Fruit fly (Drosophila melanogaster) whole organism, wandering third instar larva: ENCODE data around the gene CG15141.

ENCODE experiments used
- Abd-B ChIP-seq: fragments of >200 bp; optimal IDR thresholded peaks from 2 replicates; lab custom pipeline; 2017; ENCODE audit warnings: missing biosample characterization, missing genetic modification characterization
- CG32264 ChIP-seq: fragments of 200-800 bp; sonication (Bioruptor generic); optimal IDR thresholded peaks from 2 replicates; lab custom pipeline; 2016; ENCODE audit warnings: missing biosample characterization, missing genetic modification characterization
- CG9705 ChIP-seq: fragments of 200-800 bp; sonication (Bioruptor generic); optimal IDR thresholded peaks from 2 replicates; lab custom pipeline; 2018; ENCODE audit warnings: missing biosample characterization, mild to moderate bottlenecking, missing genetic modification characterization
- CrebA ChIP-seq: fragments of 200-800 bp; sonication (Bioruptor generic); optimal IDR thresholded peaks from 2 replicates; lab custom pipeline; 2016; ENCODE audit warnings: missing biosample characterization, mild to moderate bottlenecking, missing genetic modification characterization, borderline replicate concordance
- Dfd ChIP-seq: fragments of >200 bp; optimal IDR thresholded peaks from 2 replicates; lab custom pipeline; 2017; ENCODE audit warnings: missing biosample characterization, missing genetic modification characterization
- Dif ChIP-seq: fragments of 200-275, 200-300 bp; sonication (Bioruptor generic); optimal IDR thresholded peaks from 2 replicates; lab custom pipeline; 2018; ENCODE audit warnings: missing biosample characterization, missing genetic modification characterization; ENCODE audit not compliant: partially characterized antibody
- GATAd ChIP-seq: sonication (Bioruptor generic); optimal IDR thresholded peaks from 2 replicates; lab custom pipeline; 2016; ENCODE audit warnings: missing biosample characterization, missing genetic modification characterization
- HLH106 ChIP-seq: fragments of 200-800 bp; optimal IDR thresholded peaks from 3 replicates; lab custom pipeline; 2019; ENCODE audit warnings: missing biosample characterization, mild to moderate bottlenecking, missing genetic modification characterization, moderate library complexity
- Hnf4 ChIP-seq: fragments of 200-800 bp; sonication (Bioruptor generic); optimal IDR thresholded peaks from 2 replicates; lab custom pipeline; 2016; ENCODE audit warnings: missing biosample characterization, mild to moderate bottlenecking, missing genetic modification characterization
- Hr78 ChIP-seq: fragments of >200 bp; optimal IDR thresholded peaks from 2 replicates; lab custom pipeline; 2017; ENCODE audit warnings: missing biosample characterization, missing genetic modification characterization
- Hr83 ChIP-seq: fragments of 200-300 bp; sonication (Bioruptor generic); optimal IDR thresholded peaks from 2 replicates; lab custom pipeline; 2016; ENCODE audit warnings: missing biosample characterization, mild to moderate bottlenecking, missing genetic modification characterization, moderate library complexity; ENCODE audit not compliant: poor library complexity, severe bottlenecking
- Jra ChIP-seq: sonication (Bioruptor generic); optimal IDR thresholded peaks from 2 replicates; lab custom pipeline; 2016; ENCODE audit warnings: missing biosample characterization, missing genetic modification characterization
- Mio ChIP-seq: sonication (Bioruptor generic); optimal IDR thresholded peaks from 2 replicates; lab custom pipeline; 2016; ENCODE audit warnings: missing biosample characterization, missing genetic modification characterization
- Myc ChIP-seq: fragments of >200 bp; optimal IDR thresholded peaks from 2 replicates; lab custom pipeline; 2017
- N ChIP-seq: fragments of >200 bp; optimal IDR thresholded peaks from 2 replicates; lab custom pipeline; 2018; ENCODE audit warnings: missing biosample characterization, missing external identifiers, missing genetic modification characterization
- OdsH ChIP-seq: fragments of 200-800 bp; sonication (Bioruptor generic); optimal IDR thresholded peaks from 2 replicates; lab custom pipeline; 2016; ENCODE audit warnings: missing biosample characterization, mild to moderate bottlenecking, missing genetic modification characterization
- Rel ChIP-seq, 2 experiments: fragments of 200-800 bp; sonication (Bioruptor generic) in 1 of 2; optimal IDR thresholded peaks; 2 replicates in 1 of 2; 3 replicates in 1 of 2; lab custom pipeline; 2016 to 2019; ENCODE audit warnings: mild to moderate bottlenecking in 2 of 2, missing biosample characterization in 2 of 2, missing genetic modification characterization in 2 of 2, moderate library complexity in 1 of 2
- Sp1 ChIP-seq: fragments of 200-800 bp; sonication (Bioruptor generic); optimal IDR thresholded peaks from 3 replicates; lab custom pipeline; 2019; ENCODE audit warnings: missing biosample characterization, mild to moderate bottlenecking, missing genetic modification characterization, moderate library complexity
- Vsx2 ChIP-seq: fragments of 200-300, 225-300 bp; sonication (Bioruptor generic); optimal IDR thresholded peaks from 2 replicates; lab custom pipeline; 2018; ENCODE audit warnings: missing biosample characterization, missing genetic modification characterization; ENCODE audit not compliant: partially characterized antibody
- br ChIP-seq: fragments of 200-800 bp; sonication (Bioruptor generic); optimal IDR thresholded peaks from 2 replicates; lab custom pipeline; 2016; ENCODE audit warnings: missing biosample characterization, missing genetic modification characterization
- brk ChIP-seq: fragments of 200-800 bp; sonication (Bioruptor generic); optimal IDR thresholded peaks from 2 replicates; lab custom pipeline; 2016; ENCODE audit warnings: missing biosample characterization, mild to moderate bottlenecking, missing genetic modification characterization
- dmrt93B ChIP-seq: fragments of 200-800 bp; sonication (Bioruptor generic); optimal IDR thresholded peaks from 2 replicates; lab custom pipeline; 2018; ENCODE audit warnings: missing biosample characterization, mild to moderate bottlenecking, missing genetic modification characterization
- dsf ChIP-seq: sonication (Bioruptor generic); optimal IDR thresholded peaks from 2 replicates; lab custom pipeline; 2016; ENCODE audit warnings: missing biosample characterization, missing genetic modification characterization, borderline replicate concordance
- ey ChIP-seq: fragments of 200-800 bp; sonication (Bioruptor generic); optimal IDR thresholded peaks from 2 replicates; lab custom pipeline; 2016; ENCODE audit warnings: missing biosample characterization, missing genetic modification characterization
- foxo ChIP-seq, 2 experiments: fragments of 200-800 bp; sonication (Bioruptor generic); optimal IDR thresholded peaks; 2 replicates in 1 of 2; 3 replicates in 1 of 2; lab custom pipeline; 2016 to 2017; ENCODE audit warnings: missing biosample characterization in 2 of 2, missing genetic modification characterization in 2 of 2
- fru ChIP-seq: fragments of 200-800 bp; sonication (Bioruptor generic); optimal IDR thresholded peaks from 3 replicates; lab custom pipeline; 2016; ENCODE audit warnings: missing biosample characterization, mild to moderate bottlenecking, missing genetic modification characterization
- h ChIP-seq: fragments of 200-800 bp; sonication (Bioruptor generic); optimal IDR thresholded peaks from 3 replicates; lab custom pipeline; 2016; ENCODE audit warnings: missing biosample characterization, mild to moderate bottlenecking, missing genetic modification characterization
- jim ChIP-seq: fragments of 175-275, 200-325 bp; sonication (Bioruptor generic); optimal IDR thresholded peaks from 2 replicates; lab custom pipeline; 2016; ENCODE audit warnings: missing biosample characterization, mild to moderate bottlenecking, missing genetic modification characterization
- lola ChIP-seq: fragments of >200 bp; optimal IDR thresholded peaks from 2 replicates; lab custom pipeline; 2017; ENCODE audit warnings: missing biosample characterization, missing genetic modification characterization
- pan ChIP-seq: fragments of >200 bp; optimal IDR thresholded peaks from 2 replicates; lab custom pipeline; 2017
- psq ChIP-seq: fragments of 200-800 bp; sonication (Bioruptor generic); optimal IDR thresholded peaks from 3 replicates; lab custom pipeline; 2017; ENCODE audit warnings: missing biosample characterization, mild to moderate bottlenecking, missing genetic modification characterization, moderate library complexity
- sage ChIP-seq: fragments of 200-800 bp; sonication (Bioruptor generic); optimal IDR thresholded peaks from 2 replicates; lab custom pipeline; 2016; ENCODE audit warnings: missing biosample characterization, mild to moderate bottlenecking, missing genetic modification characterization
- sv ChIP-seq: fragments of 200-800 bp; sonication (Bioruptor generic); optimal IDR thresholded peaks from 3 replicates; lab custom pipeline; 2016; ENCODE audit warnings: missing biosample characterization, missing genetic modification characterization
- tai ChIP-seq: sonication (Bioruptor generic); optimal IDR thresholded peaks from 2 replicates; lab custom pipeline; 2016; ENCODE audit warnings: missing biosample characterization, missing genetic modification characterization
- usp ChIP-seq: fragments of >200 bp; optimal IDR thresholded peaks from 2 replicates; lab custom pipeline; 2017; ENCODE audit warnings: missing biosample characterization, missing genetic modification characterization
- woc ChIP-seq: sonication (Bioruptor generic); optimal IDR thresholded peaks from 2 replicates; lab custom pipeline; 2016; ENCODE audit warnings: missing biosample characterization, mild to moderate bottlenecking, missing genetic modification characterization

CG15141 gene

dm6 chr2L:17378767-17379301, 31.6 kb upstream of the CG15141 start (continued):
- no peak for TF ChIP-seq Mio
- TF ChIP-seq Myc = no peak
- peak; percentile 71 for TF ChIP-seq ey (GFP tag; lab: Kevin White, UChicago)
- no peak for TF ChIP-seq brk
- peak in 1 of 2 experiments; percentile 69 for TF ChIP-seq foxo (GFP tag; optimal IDR thresholded peaks at IDR 0.05; lab: Kevin White, UChicago)
- no peak for TF ChIP-seq Abd-B (GFP tag; lab: Kevin White, UChicago)
- no peak for TF ChIP-seq Vsx2
- peak; percentile 78 for TF ChIP-seq fru (GFP tag; lab: Kevin White, UChicago)
- TF ChIP-seq usp (GFP tag; lab: Kevin White, UChicago) = no peak
- TF ChIP-seq Rel (GFP tag; optimal IDR thresholded peaks at IDR 0.05; lab: Kevin White, UChicago) = no peak
- no peak for TF ChIP-seq Rel (tag; optimal IDR thresholded peaks at IDR 0.05; lab: Kevin White, UChicago)
- TF ChIP-seq OdsH (GFP tag; lab: Kevin White, UChicago) = peak; percentile 66

- peak; percentile 26 for TF ChIP-seq Hr83 (GFP tag; lab: Kevin White, UChicago)
- TF ChIP-seq Abd-B (GFP tag; lab: Kevin White, UChicago) = no peak
- TF ChIP-seq sv (GFP tag; lab: Kevin White, UChicago) = peak; percentile 21
- TF ChIP-seq foxo (GFP tag; optimal IDR thresholded peaks at IDR 0.05; lab: Kevin White, UChicago) = no peak
- TF ChIP-seq, all 38 proteins: peak for 2
Measured at dm6 chr2L:17379844-17380243, 30.6 kb upstream of the CG15141 start.

- TF ChIP-seq ey (GFP tag; lab: Kevin White, UChicago) (no peak), Dif (no peak), Myc (peak; percentile 34), Hr83 (GFP tag; lab: Kevin White, UChicago) (no peak)
- TF ChIP-seq, all 38 proteins: peak for 1
Measured at dm6 chr2L:17380508-17380907, 29.9 kb upstream of the CG15141 start.

dm6 chr2L:17381075-17381474, 29.4 kb upstream of the CG15141 start:
- TF ChIP-seq Dfd (GFP tag; lab: Kevin White, UChicago) (peak; percentile 43), h (no peak), brk (no peak), dsf (GFP tag; lab: Kevin White, UChicago) (no peak), CrebA (GFP tag; lab: Kevin White, UChicago) (no peak)

dm6 chr2L:17381616-17382015, 28.8 kb upstream of the CG15141 start:
- TF ChIP-seq jim (GFP tag; lab: Kevin White, UChicago) = no peak

- TF ChIP-seq pan (lab: Kevin White, UChicago) = no peak
- TF ChIP-seq Abd-B (GFP tag; lab: Kevin White, UChicago) = no peak
- TF ChIP-seq Rel (GFP tag; optimal IDR thresholded peaks at IDR 0.05; lab: Kevin White, UChicago) = no peak
- TF ChIP-seq Rel (tag; optimal IDR thresholded peaks at IDR 0.05; lab: Kevin White, UChicago) = no peak
- no peak for TF ChIP-seq Mio
- TF ChIP-seq Jra = peak; percentile 2
- peak in 1 of 2 experiments; percentile 3 for TF ChIP-seq foxo (GFP tag; optimal IDR thresholded peaks at IDR 0.05; lab: Kevin White, UChicago)
- TF ChIP-seq Hr78 (GFP tag; lab: Kevin White, UChicago) = no peak
- TF ChIP-seq Dif = no peak
- TF ChIP-seq fru (GFP tag; lab: Kevin White, UChicago) = peak; percentile 29
- TF ChIP-seq HLH106 (tag; lab: Kevin White, UChicago) = peak; percentile 51
- TF ChIP-seq Hr83 (GFP tag; lab: Kevin White, UChicago) = no peak
- TF ChIP-seq GATAd (GFP tag; lab: Kevin White, UChicago) = no peak
- TF ChIP-seq lola (GFP tag; lab: Kevin White, UChicago) = no peak
- TF ChIP-seq usp (GFP tag; lab: Kevin White, UChicago) = no peak
- TF ChIP-seq br (GFP tag; lab: Kevin White, UChicago) = peak; percentile 7
- no peak for TF ChIP-seq Vsx2
- no peak for TF ChIP-seq Myc
- peak; percentile 17 for TF ChIP-seq psq (GFP tag; lab: Kevin White, UChicago)
- no peak for TF ChIP-seq CG9705 (GFP tag; lab: Kevin White, UChicago)
- peak; percentile 24 for TF ChIP-seq OdsH (GFP tag; lab: Kevin White, UChicago)
- no peak for TF ChIP-seq sage
- no peak for TF ChIP-seq CG32264 (GFP tag; lab: Kevin White, UChicago)
- TF ChIP-seq Sp1 (GFP tag; lab: Kevin White, UChicago) = peak; percentile 48
- TF ChIP-seq sv (GFP tag; lab: Kevin White, UChicago) = peak; percentile 28
- TF ChIP-seq tai (GFP tag; lab: Kevin White, UChicago) = no peak
- TF ChIP-seq ey (GFP tag; lab: Kevin White, UChicago) = peak; percentile 48
- TF ChIP-seq dsf (GFP tag; lab: Kevin White, UChicago) = no peak
- TF ChIP-seq h = peak; percentile 21
- TF ChIP-seq woc (GFP tag; lab: Kevin White, UChicago) = no peak
- no peak for TF ChIP-seq Dfd (GFP tag; lab: Kevin White, UChicago)
- no peak for TF ChIP-seq N (GFP tag; lab: Kevin White, UChicago)
- TF ChIP-seq Hnf4 (GFP tag; lab: Kevin White, UChicago) = peak; percentile 16
- TF ChIP-seq brk = peak; percentile 25
- TF ChIP-seq dmrt93B (GFP tag; lab: Kevin White, UChicago) = no peak
Measured at dm6 chr2L:17382318-17382717, 28.1 kb upstream of the CG15141 start.
